Worm (Caenorhabditis elegans): ENCODE results near the gene cup-14.
"Not testable (repeated sequence)": the region's sequence is repeated elsewhere in the genome, so short reads cannot be mapped to it uniquely, and the experiment has no call there.

cup-14 gene

DNA sequence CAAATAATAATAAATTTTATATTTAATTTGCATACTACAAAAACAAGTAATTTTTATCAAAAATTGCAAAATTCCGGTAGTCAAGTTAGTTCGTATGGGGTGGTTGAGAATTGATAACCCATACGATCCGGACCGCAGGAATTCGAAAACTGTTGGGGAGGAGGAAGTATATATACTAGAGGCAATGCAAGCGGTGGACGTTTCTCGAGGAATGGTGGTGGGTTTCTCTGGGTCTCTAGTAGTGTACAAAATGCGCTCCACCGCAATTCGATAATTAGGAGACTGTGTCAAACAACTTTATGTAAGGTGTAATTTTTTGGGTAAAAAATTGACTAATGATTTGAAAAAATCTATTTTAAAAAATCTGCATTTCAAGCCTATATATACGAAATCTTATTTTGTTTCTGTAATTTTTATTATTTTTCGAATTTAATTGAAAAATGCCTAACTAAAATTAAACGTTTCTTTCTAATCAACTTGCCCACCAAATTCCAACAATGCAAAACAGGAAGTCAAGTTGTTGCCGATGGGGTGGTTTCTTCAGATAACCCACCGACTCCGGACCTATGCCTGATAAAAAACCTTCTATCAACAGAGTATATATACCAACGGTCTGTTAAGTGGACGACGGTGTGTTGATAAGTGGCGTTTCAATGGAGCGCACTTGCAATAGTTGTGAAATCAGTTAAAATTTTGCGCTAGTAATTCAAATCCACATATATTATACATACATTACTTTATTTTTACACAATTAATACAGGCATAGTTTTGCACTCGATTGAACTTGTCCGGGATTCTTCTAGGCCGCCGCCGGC, 37.5 kb downstream of the cup-14 start (continued):
- TF ChIP-seq F44E2.7 (GFP tag; IDR thresholded peaks at IDR 0.05) (peak; percentile 79; the same call in 1 of the 2 replicates), dmd-9 (GFP tag; IDR thresholded peaks at IDR 0.05) (peak; percentile 85), mdl-1 (tag; optimal IDR thresholded peaks at IDR 0.05) (peak; percentile 10 to 11), lin-38 (GFP tag; IDR thresholded peaks at IDR 0.05) (peak; percentile 92), dmd-8 (GFP tag; IDR thresholded peaks at IDR 0.05) (peak; percentile 85), jun-1 (tag; optimal IDR thresholded peaks at IDR 0.05) (peak; percentile 65), tra-1 (GFP tag; IDR thresholded peaks at IDR 0.05) (peak; percentile 95), nhr-41 (GFP tag; IDR thresholded peaks at IDR 0.05) (peak; percentile 42; the same call in 1 of the 2 replicates)

DNA sequence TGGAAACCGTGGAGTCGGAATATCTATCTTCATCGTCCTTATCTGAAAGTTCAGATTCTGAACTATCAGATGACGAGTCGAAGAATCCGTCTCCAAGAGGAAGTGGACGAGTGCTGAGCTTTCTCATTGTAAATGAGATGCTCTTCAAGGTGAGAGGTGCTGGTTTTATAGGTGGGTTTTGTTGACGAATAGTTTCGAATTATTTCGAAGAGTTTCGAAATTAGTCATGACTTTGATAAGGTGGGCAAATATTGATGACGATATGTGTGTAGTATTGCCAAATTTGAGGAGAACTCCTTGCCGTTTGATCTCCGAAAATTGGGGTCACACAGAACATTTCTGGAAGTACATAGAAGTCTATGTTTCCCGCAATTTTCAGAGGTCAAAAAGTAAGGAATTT, 38.5 kb downstream of the cup-14 start, which contains the start of gene F08G2.5:
Gene F08G2.5, minus strand, starts transcription at position 127 of the 400 bp plus-strand sequence.
- no peak for TF ChIP-seq daf-16 (GFP tag; optimal IDR thresholded peaks at IDR 0.05)
- TF ChIP-seq daf-16 (tag; optimal IDR thresholded peaks at IDR 0.05): peak; percentile 70
- peak; percentile 9 for TF ChIP-seq nhr-28 (tag; optimal IDR thresholded peaks at IDR 0.05)
- TF ChIP-seq mxl-2 (GFP tag; conservative IDR thresholded peaks at IDR 0.05): no peak
- no peak for TF ChIP-seq vab-7 (GFP tag; IDR thresholded peaks at IDR 0.05)
- no peak for TF ChIP-seq F37D6.2 (tag; optimal IDR thresholded peaks at IDR 0.05)
- TF ChIP-seq F49E8.2 (tag; optimal IDR thresholded peaks at IDR 0.05; ENCODE audit: borderline replicate concordance): no peak

DNA sequence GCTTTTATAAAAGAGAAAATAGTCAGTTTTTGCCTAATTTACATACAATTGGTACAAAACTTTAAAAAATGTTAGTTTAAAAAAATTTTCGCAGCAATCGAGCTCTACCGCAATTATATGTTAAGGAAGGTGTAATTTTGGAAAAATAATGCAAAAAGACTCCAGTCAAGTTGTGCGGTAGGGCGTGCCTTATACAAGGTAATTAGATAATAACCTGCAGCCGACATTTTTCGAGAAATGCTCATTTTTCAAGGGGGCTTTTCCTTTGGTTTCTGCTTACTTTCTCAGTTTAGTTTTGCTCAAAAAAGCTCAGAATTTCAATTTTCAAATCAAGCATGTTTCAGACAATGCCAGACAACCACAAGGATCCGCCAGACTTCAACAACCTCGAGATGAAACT, 41.8 kb downstream of the cup-14 start, which contains the start of gene F08G2.4:
Gene F08G2.4, plus strand, starts transcription at position 348 of the 400 bp plus-strand sequence.
- TF ChIP-seq zag-1 (tag; optimal IDR thresholded peaks at IDR 0.05) (no peak), F37D6.2 (tag; optimal IDR thresholded peaks at IDR 0.05) (no peak), F44E2.7 (GFP tag; IDR thresholded peaks at IDR 0.05) (no peak), gei-8 (GFP tag; optimal IDR thresholded peaks at IDR 0.05) (no peak), attf-4 (tag; optimal IDR thresholded peaks at IDR 0.05) (no peak)

DNA sequence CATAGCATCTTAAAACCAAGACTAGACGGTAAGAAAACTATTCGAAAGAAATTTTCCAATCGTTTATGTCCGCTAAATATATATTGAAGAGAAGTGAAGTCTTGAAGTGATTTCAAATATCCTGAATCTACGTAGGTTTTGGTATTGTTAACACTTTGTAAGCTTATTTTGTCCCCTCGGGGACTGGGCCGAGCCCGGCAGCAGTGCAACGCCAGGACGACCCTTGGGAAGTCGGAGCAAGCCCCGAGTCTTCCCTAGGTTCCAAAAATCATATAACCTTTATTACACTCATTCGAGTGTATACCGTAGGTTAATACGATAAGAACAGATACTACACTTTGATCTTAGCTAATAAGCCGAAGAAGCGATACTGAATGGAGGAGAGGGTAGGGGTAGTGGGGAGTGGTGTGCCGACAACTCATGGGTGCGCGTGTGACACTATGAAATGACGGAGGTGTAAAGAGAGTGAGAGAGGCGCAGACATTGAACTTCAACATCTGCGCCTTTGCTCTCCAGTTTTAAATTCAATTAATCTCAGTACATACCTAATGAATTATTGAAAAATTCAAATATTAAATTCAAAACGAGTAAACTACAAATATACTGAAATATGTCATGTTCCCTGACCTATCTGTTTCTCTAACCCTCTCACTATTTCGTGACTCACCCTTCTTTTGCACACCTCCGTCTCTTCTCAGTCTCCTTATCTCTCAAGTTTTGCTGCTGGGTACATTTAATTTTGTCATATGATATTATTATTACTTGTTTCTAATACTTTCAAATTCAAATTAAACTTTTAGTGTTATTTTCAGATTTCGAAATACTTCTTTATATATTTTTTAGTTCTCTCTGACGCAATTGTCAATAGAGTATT, 42.7 kb downstream of the cup-14 start:
- TF ChIP-seq nhr-102 (tag; optimal IDR thresholded peaks at IDR 0.05) (peak; percentile 69), T26A8.4 (GFP tag; IDR thresholded peaks at IDR 0.05) (peak; percentile 89), arid-1 (GFP tag; conservative IDR thresholded peaks at IDR 0.05) (peak; percentile 52; the same call in 1 of the 2 replicates), nhr-77 (tag; optimal IDR thresholded peaks at IDR 0.05) (peak; percentile 90), mes-2 (tag; optimal IDR thresholded peaks at IDR 0.05; ENCODE audit: poor library complexity, severe bottlenecking) (peak; percentile 36), spr-1 (tag; optimal IDR thresholded peaks at IDR 0.05) (peak; percentile 55), Y48G9A.11 (GFP tag; IDR thresholded peaks at IDR 0.05) (0 out of 2 replicates have a peak, but pooled peaks have one; percentile 11), nhr-6 (tag; optimal IDR thresholded peaks at IDR 0.05) (peak; percentile 79), unc-130 (GFP tag; optimal IDR thresholded peaks at IDR 0.05) (peak; percentile 57), mdl-1 (tag; optimal IDR thresholded peaks at IDR 0.05) (peak in 1 of 2 experiments; percentile 43), lin-13 (GFP tag; optimal IDR thresholded peaks at IDR 0.05) (peak; percentile 61), snpc-4 (tag; optimal IDR thresholded peaks at IDR 0.05) (peak; percentile 85), duxl-1 (tag; optimal IDR thresholded peaks at IDR 0.05; ENCODE audit: poor library complexity) (peak; percentile 37), daf-16 (GFP tag; optimal IDR thresholded peaks at IDR 0.05) (peak in 1 of 2 experiments; percentile 41), daf-16 (tag; optimal IDR thresholded peaks at IDR 0.05) (peak; percentile 62), pha-4 (GFP tag; IDR thresholded peaks at IDR 0.05) (peak; percentile 45; the same call in 1 of the 2 replicates), hlh-30 (tag; optimal IDR thresholded peaks at IDR 0.05; ENCODE audit: insufficient read depth) (peak; percentile 70), aly-2 (tag; optimal IDR thresholded peaks at IDR 0.05) (peak; percentile 11), mdt-29 (GFP tag; IDR thresholded peaks at IDR 0.05) (peak; percentile 69; the same call in 1 of the 2 replicates), mxl-2 (GFP tag; conservative IDR thresholded peaks at IDR 0.05) (0 out of 2 replicates have a peak, but pooled peaks have one; percentile 32), nhr-76 (tag; optimal IDR thresholded peaks at IDR 0.05) (peak; percentile 28), mxl-3 (GFP tag; optimal IDR thresholded peaks at IDR 0.05) (peak; percentile 26), nhr-28 (tag; optimal IDR thresholded peaks at IDR 0.05) (peak; percentile 80), lsy-2 (tag; optimal IDR thresholded peaks at IDR 0.05) (peak; percentile 38 to 55), snpc-1.2 (GFP tag; IDR thresholded peaks at IDR 0.05) (peak; percentile 72), php-3 (GFP tag; IDR thresholded peaks at IDR 0.05) (peak; percentile 30; the same call in 1 of the 2 replicates), F49E8.2 (tag; optimal IDR thresholded peaks at IDR 0.05; ENCODE audit: borderline replicate concordance) (peak; percentile 81)
- TF ChIP-seq pha-4 (tag; optimal IDR thresholded peaks at IDR 0.05): not testable (repeated sequence)

All from whole organism, L4 larva.